Fruit fly (Drosophila melanogaster): ENCODE data around the gene Ulp1.

The Ulp1 gene

DNA sequence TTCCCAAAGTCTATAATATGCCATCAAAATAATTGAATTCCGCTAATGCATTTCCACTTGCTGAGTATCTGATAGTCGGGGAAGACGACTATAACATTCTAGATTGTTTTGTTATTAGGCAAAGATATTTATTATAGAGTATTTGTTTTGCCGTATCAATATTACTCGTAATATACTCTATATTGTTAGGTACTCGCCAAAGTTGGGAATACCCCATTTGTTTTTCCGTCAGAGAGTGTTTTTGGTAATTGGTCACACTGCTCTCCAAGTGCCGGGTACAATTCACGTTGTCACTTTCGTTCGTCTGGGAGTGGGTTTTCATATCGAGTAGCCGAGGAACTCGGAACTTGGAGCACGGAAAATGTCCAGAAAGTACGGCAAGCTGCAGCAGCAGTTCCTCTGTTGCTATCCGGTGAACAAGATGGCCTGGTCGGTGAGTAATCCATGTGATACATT is 35.4 kb upstream of the Ulp1 start, which contains the start of gene CG7889 (continued):
- TF ChIP-seq seq (GFP tag; IDR thresholded peaks at IDR 0.05) (no peak), CG15601 (tag; optimal IDR thresholded peaks at IDR 0.05) (peak; percentile 39), Mes4 (GFP tag; optimal IDR thresholded peaks at IDR 0.05) (no peak), CG32767 (GFP tag; IDR thresholded peaks at IDR 0.05) (no peak), ssp (GFP tag; IDR thresholded peaks at IDR 0.05) (no peak), CG30431 (GFP tag; optimal IDR thresholded peaks at IDR 0.05) (no peak), mam (GFP tag; optimal IDR thresholded peaks at IDR 0.05) (no peak), CG16863 (GFP tag; optimal IDR thresholded peaks at IDR 0.05) (no peak), Antp (GFP tag; optimal IDR thresholded peaks at IDR 0.05) (no peak), CG8290 (GFP tag; optimal IDR thresholded peaks at IDR 0.05) (peak; percentile 36), CG8290 (tag; optimal IDR thresholded peaks at IDR 0.05) (peak in 1 of 2 experiments; percentile 76), CG10209 (GFP tag; optimal IDR thresholded peaks at IDR 0.05) (peak; percentile 23), CG3281 (GFP tag; optimal IDR thresholded peaks at IDR 0.05) (peak; percentile 26), CG10366 (GFP tag; IDR thresholded peaks at IDR 0.05) (peak; percentile 15; the same call in 1 of the 2 replicates), gfzf (GFP tag; optimal IDR thresholded peaks at IDR 0.05) (peak; percentile 64), bsh (GFP tag; optimal IDR thresholded peaks at IDR 0.05) (no peak), CG10147 (GFP tag; optimal IDR thresholded peaks at IDR 0.05) (peak; percentile 18), tap (tag; optimal IDR thresholded peaks at IDR 0.05) (peak; percentile 9), BtbVII (GFP tag; optimal IDR thresholded peaks at IDR 0.05) (peak; percentile 30), stwl (tag; optimal IDR thresholded peaks at IDR 0.05) (peak; percentile 15), lilli (GFP tag; optimal IDR thresholded peaks at IDR 0.05) (peak; percentile 53), CG11695 (GFP tag; IDR thresholded peaks at IDR 0.05) (0 out of 3 replicates have a peak, but pooled peaks have one; percentile 29), CG30020 (tag; optimal IDR thresholded peaks at IDR 0.05) (peak; percentile 39), CG14014 (GFP tag; IDR thresholded peaks at IDR 0.05) (peak; percentile 26; the same call in 1 of the 2 replicates), Bgb (GFP tag; IDR thresholded peaks at IDR 0.05; ENCODE audit: partially characterized antibody) (no peak), sima (GFP tag; optimal IDR thresholded peaks at IDR 0.05) (no peak), Trl (optimal IDR thresholded peaks at IDR 0.05) (no peak), Trl (GFP tag; optimal IDR thresholded peaks at IDR 0.05) (no peak), HmgD (GFP tag; optimal IDR thresholded peaks at IDR 0.05) (no peak), Optix (GFP tag; IDR thresholded peaks at IDR 0.05) (no peak), CG17361 (GFP tag; IDR thresholded peaks at IDR 0.05) (peak; percentile 67), CG4820 (GFP tag; optimal IDR thresholded peaks at IDR 0.05) (peak; percentile 27), CG31388 (GFP tag; optimal IDR thresholded peaks at IDR 0.05) (no peak), CG10321 (GFP tag; IDR thresholded peaks at IDR 0.05) (no peak), CG13424 (tag; optimal IDR thresholded peaks at IDR 0.05) (peak; percentile 54), CG2712 (tag; optimal IDR thresholded peaks at IDR 0.05) (peak; percentile 59), vfl (GFP tag; optimal IDR thresholded peaks at IDR 0.05) (no peak), Sox100B (GFP tag; optimal IDR thresholded peaks at IDR 0.05) (peak; percentile 34), CG9609 (GFP tag; optimal IDR thresholded peaks at IDR 0.05) (peak; percentile 8), sna (GFP tag; IDR thresholded peaks at IDR 0.05; ENCODE audit: partially characterized antibody) (no peak), NfI (GFP tag; optimal IDR thresholded peaks at IDR 0.05) (no peak), HLHmδ (GFP tag; optimal IDR thresholded peaks at IDR 0.05) (no peak), CG13296 (GFP tag; optimal IDR thresholded peaks at IDR 0.05) (peak; percentile 24), ro (GFP tag; IDR thresholded peaks at IDR 0.05) (no peak), chinmo (GFP tag; IDR thresholded peaks at IDR 0.05; ENCODE audit: partially characterized antibody) (no peak), ind (GFP tag; optimal IDR thresholded peaks at IDR 0.05) (peak; percentile 8), sc (optimal IDR thresholded peaks at IDR 0.05) (no peak), sc (GFP tag; optimal IDR thresholded peaks at IDR 0.05) (no peak), zen (tag; optimal IDR thresholded peaks at IDR 0.05) (peak; percentile 13), CG2120 (GFP tag; optimal IDR thresholded peaks at IDR 0.05) (peak; percentile 27), CG2199 (GFP tag; IDR thresholded peaks at IDR 0.05) (no peak), CG15479 (GFP tag; optimal IDR thresholded peaks at IDR 0.05) (no peak)

All from whole organism, embryonic.